Worm (Caenorhabditis elegans) whole organism, L1 larva: Measurements from ENCODE around the gene C43H6.12.
A peak's percentile ranks its signal among the peaks of the same experiment; 100 is the strongest.

Experiments
- F16B12.6 ChIP-seq: fragments of 150-350 bp; optimal IDR thresholded peaks from 2 replicates; lab custom pipeline; 2014; ENCODE audit warnings: missing biosample characterization, missing genetic modification characterization
- alr-1 ChIP-seq: fragments of 200-800 bp; sonication (Bioruptor generic); optimal IDR thresholded peaks from 2 replicates; lab custom pipeline; 2018; ENCODE audit warnings: borderline replicate concordance, mild to moderate bottlenecking, missing genetic modification characterization, missing compliant biosample characterization
- aly-2 ChIP-seq: fragments of 150-350 bp; optimal IDR thresholded peaks from 2 replicates; lab custom pipeline; 2014; ENCODE audit warnings: missing biosample characterization, missing genetic modification characterization
- ceh-82 ChIP-seq, 3 experiments: fragments of 150-350 bp in 1 of 3; sonication (generic microtip) in 2 of 3; optimal IDR thresholded peaks; 2 replicates each; lab custom pipeline; 2014 to 2017; ENCODE audit warnings: missing biosample characterization in 3 of 3, missing genetic modification characterization in 3 of 3
- ceh-90 ChIP-seq: sonication (generic microtip); optimal IDR thresholded peaks from 2 replicates; lab custom pipeline; 2016; ENCODE audit warnings: missing genetic modification characterization, missing compliant biosample characterization
- ces-1 ChIP-seq: fragments of 150-350 bp; optimal IDR thresholded peaks from 2 replicates; lab custom pipeline; 2014; ENCODE audit warnings: missing biosample characterization, missing genetic modification reagents, missing genetic modification characterization
- dpl-1 ChIP-seq, 3 experiments: fragments of 150-350 bp in 2 of 3; sonication (generic microtip) in 1 of 3; optimal IDR thresholded peaks; 2 replicates each; lab custom pipeline; 2014 to 2017; ENCODE audit warnings: missing biosample characterization in 3 of 3, missing genetic modification characterization in 3 of 3, missing genetic modification reagents in 3 of 3
- dsc-1 ChIP-seq: sonication (generic microtip); optimal IDR thresholded peaks from 2 replicates; lab custom pipeline; 2016; ENCODE audit warnings: mild to moderate bottlenecking, missing genetic modification characterization, missing compliant biosample characterization
- efl-3 ChIP-seq: fragments of 200-800 bp; sonication (Bioruptor generic); optimal IDR thresholded peaks from 2 replicates; lab custom pipeline; 2018; ENCODE audit warnings: mild to moderate bottlenecking, missing genetic modification characterization, missing compliant biosample characterization
- egl-13 ChIP-seq: sonication (generic microtip); optimal IDR thresholded peaks from 2 replicates; lab custom pipeline; 2016; ENCODE audit warnings: missing genotype, missing genetic modification reagents, missing genetic modification characterization, missing compliant biosample characterization
- egl-27 ChIP-seq, 2 experiments: fragments of 150-350 bp in 1 of 2; sonication (generic microtip); optimal IDR thresholded peaks; 3 replicates each; lab custom pipeline; 2017 to 2018; ENCODE audit warnings: missing biosample characterization in 2 of 2, missing genetic modification characterization in 2 of 2, missing genetic modification reagents in 2 of 2
- elt-3 ChIP-seq, 6 experiments: fragments of 150-350 bp in 1 of 6; sonication (generic microtip); optimal IDR thresholded peaks; 2 replicates each; lab custom pipeline; 2017 to 2018; ENCODE audit warnings: missing biosample characterization in 6 of 6, missing genetic modification characterization in 6 of 6, inconsistent platforms in 1 of 6
- fkh-8 ChIP-seq: sonication (generic microtip); optimal IDR thresholded peaks from 2 replicates; lab custom pipeline; 2016; ENCODE audit warnings: mild to moderate bottlenecking, missing genetic modification characterization, missing compliant biosample characterization
- fos-1 ChIP-seq: fragments of 150-350 bp; optimal IDR thresholded peaks from 2 replicates; lab custom pipeline; 2014; ENCODE audit warnings: missing biosample characterization, missing genetic modification characterization
- grh-1 ChIP-seq: fragments of 200-800 bp; sonication (Bioruptor generic); IDR thresholded peaks from 2 replicates; pipeline ENCODE4 v1.3.6; 2022; ENCODE audit warnings: missing genetic modification reagents, missing genetic modification characterization, missing compliant biosample characterization
- hlh-17 ChIP-seq: fragments of 200-800 bp; sonication (Bioruptor generic); optimal IDR thresholded peaks from 2 replicates; lab custom pipeline; 2018; ENCODE audit warnings: missing genetic modification characterization, mild to moderate bottlenecking, missing compliant biosample characterization, moderate library complexity, borderline replicate concordance
- irx-1 ChIP-seq: sonication (generic microtip); optimal IDR thresholded peaks from 2 replicates; lab custom pipeline; 2016; ENCODE audit warnings: missing genetic modification characterization, missing compliant biosample characterization
- lin-13 ChIP-seq: fragments of 150-350 bp; optimal IDR thresholded peaks from 2 replicates; lab custom pipeline; 2014; ENCODE audit warnings: missing biosample characterization, missing genetic modification reagents, missing genetic modification characterization
- lin-15B ChIP-seq: fragments of 150-350 bp; sonication (generic microtip); optimal IDR thresholded peaks from 3 replicates; lab custom pipeline; 2014; ENCODE audit warnings: missing biosample characterization, missing genetic modification characterization
- lin-39 ChIP-seq: fragments of 150-350 bp; optimal IDR thresholded peaks from 2 replicates; lab custom pipeline; 2014; ENCODE audit warnings: missing biosample characterization, missing genetic modification reagents, missing genetic modification characterization
- lir-3 ChIP-seq: sonication (generic microtip); optimal IDR thresholded peaks from 2 replicates; lab custom pipeline; 2016; ENCODE audit warnings: mild to moderate bottlenecking, missing genetic modification characterization, moderate library complexity, missing compliant biosample characterization; ENCODE audit not compliant: poor library complexity
- lsy-2 ChIP-seq, 2 experiments: fragments of 150-350 bp; optimal IDR thresholded peaks; 2 replicates each; lab custom pipeline; 2014; ENCODE audit warnings: missing biosample characterization in 2 of 2, missing genetic modification characterization in 2 of 2
- mab-9 ChIP-seq: fragments of 200-800 bp; sonication (Bioruptor generic); IDR thresholded peaks from 2 replicates; pipeline ENCODE4 v1.3.6; 2022; ENCODE audit warnings: missing genetic modification reagents, missing genetic modification characterization, missing compliant biosample characterization
- mdl-1 ChIP-seq, 2 experiments: fragments of 150-350 bp; optimal IDR thresholded peaks; 2 replicates each; lab custom pipeline; 2014 to 2017; ENCODE audit warnings: missing biosample characterization in 2 of 2, missing genetic modification characterization in 2 of 2, inconsistent platforms in 1 of 2
- mef-2 ChIP-seq: fragments of 150-350 bp; optimal IDR thresholded peaks from 2 replicates; lab custom pipeline; 2014; ENCODE audit warnings: missing biosample characterization, missing genetic modification characterization
- nhr-11 ChIP-seq: fragments of 150-350 bp; optimal IDR thresholded peaks from 2 replicates; lab custom pipeline; 2014; ENCODE audit warnings: missing biosample characterization, missing genetic modification characterization
- nhr-19 ChIP-seq: fragments of 200-800 bp; sonication (Bioruptor generic); conservative IDR thresholded peaks from 2 replicates; pipeline ENCODE4 v1.3.6; 2022; ENCODE audit warnings: missing genetic modification characterization, missing compliant biosample characterization
- nhr-76 ChIP-seq: sonication (generic microtip); optimal IDR thresholded peaks from 2 replicates; lab custom pipeline; 2017; ENCODE audit warnings: missing biosample characterization, missing genetic modification characterization
- nhr-77 ChIP-seq: fragments of 150-350 bp; optimal IDR thresholded peaks from 2 replicates; lab custom pipeline; 2014; ENCODE audit warnings: missing biosample characterization, missing genetic modification characterization
- nhr-84 ChIP-seq: sonication (generic microtip); optimal IDR thresholded peaks from 2 replicates; lab custom pipeline; 2017; ENCODE audit warnings: missing biosample characterization, missing genetic modification characterization
- nhr-85 ChIP-seq: sonication (generic microtip); peaks from one replicate; lab custom pipeline; 2016; ENCODE audit warnings: missing genetic modification characterization, inconsistent platforms, missing compliant biosample characterization
- pag-3 ChIP-seq: sonication (generic microtip); optimal IDR thresholded peaks from 2 replicates; lab custom pipeline; 2017; ENCODE audit warnings: missing genetic modification characterization, mild to moderate bottlenecking, missing compliant biosample characterization, antibody characterized with exemption, borderline replicate concordance; ENCODE audit not compliant: insufficient read depth
- rnt-1 ChIP-seq: sonication (generic microtip); optimal IDR thresholded peaks from 2 replicates; lab custom pipeline; 2016; ENCODE audit warnings: mild to moderate bottlenecking, missing genetic modification characterization, moderate library complexity, missing compliant biosample characterization
- snu-23 ChIP-seq: sonication (generic microtip); optimal IDR thresholded peaks from 2 replicates; lab custom pipeline; 2016; ENCODE audit warnings: missing genetic modification characterization, missing compliant biosample characterization
- sox-4 ChIP-seq: sonication (generic microtip); optimal IDR thresholded peaks from 2 replicates; lab custom pipeline; 2016; ENCODE audit warnings: missing genetic modification characterization, missing compliant biosample characterization
- sptf-1 ChIP-seq: fragments of 150-350 bp; optimal IDR thresholded peaks from 2 replicates; lab custom pipeline; 2014; ENCODE audit warnings: missing biosample characterization, missing genetic modification characterization
- sup-37 ChIP-seq: fragments of 200-800 bp; sonication (Bioruptor generic); optimal IDR thresholded peaks from 2 replicates; lab custom pipeline; 2018; ENCODE audit warnings: mild to moderate bottlenecking, missing genetic modification characterization, missing compliant biosample characterization
- swsn-7 ChIP-seq: sonication (generic microtip); optimal IDR thresholded peaks from 2 replicates; lab custom pipeline; 2016; ENCODE audit warnings: missing genetic modification characterization, missing compliant biosample characterization
- tbx-2 ChIP-seq: sonication (generic microtip); optimal IDR thresholded peaks from 2 replicates; lab custom pipeline; 2016; ENCODE audit warnings: missing genetic modification characterization, missing compliant biosample characterization
- unc-30 ChIP-seq: sonication (generic microtip); optimal IDR thresholded peaks from 2 replicates; lab custom pipeline; 2017; ENCODE audit warnings: missing biosample characterization, missing genetic modification characterization
- unc-62 ChIP-seq: fragments of 150-350 bp; optimal IDR thresholded peaks from 2 replicates; lab custom pipeline; 2014; ENCODE audit warnings: missing biosample characterization, missing genetic modification reagents, missing genetic modification characterization
- unc-86 ChIP-seq: sonication (generic microtip); optimal IDR thresholded peaks from 2 replicates; lab custom pipeline; 2016; ENCODE audit warnings: missing genetic modification characterization, missing compliant biosample characterization
- vab-15 ChIP-seq: sonication (generic microtip); optimal IDR thresholded peaks from 2 replicates; lab custom pipeline; 2017; ENCODE audit warnings: missing genotype, mild to moderate bottlenecking, missing genetic modification characterization, missing compliant biosample characterization
- xbp-1 ChIP-seq: sonication (generic microtip); optimal IDR thresholded peaks from 2 replicates; lab custom pipeline; 2016; ENCODE audit warnings: missing genetic modification characterization, missing compliant biosample characterization
- zag-1 ChIP-seq: fragments of 150-350 bp; optimal IDR thresholded peaks from 2 replicates; lab custom pipeline; 2014; ENCODE audit warnings: missing biosample characterization, missing genetic modification characterization
- zip-4 ChIP-seq: fragments of 200-800 bp; sonication (Bioruptor generic); optimal IDR thresholded peaks from 2 replicates; lab custom pipeline; 2018; ENCODE audit warnings: mild to moderate bottlenecking, missing genetic modification characterization, moderate library complexity, missing compliant biosample characterization
- ztf-11 ChIP-seq, 2 experiments: sonication (generic microtip); optimal IDR thresholded peaks; 2 replicates each; lab custom pipeline; 2016 to 2017; ENCODE audit warnings: missing genetic modification characterization in 2 of 2, missing biosample characterization in 1 of 2, missing compliant biosample characterization in 1 of 2

Gene C43H6.12

ce11 chrX:2380818-2381217 lies 28.6 kb upstream of the C43H6.12 start (continued):
- no peak for TF ChIP-seq lin-13
- no peak for TF ChIP-seq nhr-19 (GFP tag; lab: Robert Waterston, UW)
- no peak for TF ChIP-seq mab-9 (GFP tag; lab: Robert Waterston, UW)
- no peak for TF ChIP-seq nhr-76 (tag; lab: Kevin White, UChicago)
- no peak for TF ChIP-seq fos-1
- no peak for TF ChIP-seq hlh-17 (GFP tag; lab: Kevin White, UChicago)
- TF ChIP-seq sptf-1 (tag; lab: Kevin White, UChicago): no peak
- no peak for TF ChIP-seq ceh-82 (tag; optimal IDR thresholded peaks at IDR 0.05; lab: Kevin White, UChicago)
- no peak for TF ChIP-seq dpl-1 (GFP tag; optimal IDR thresholded peaks at IDR 0.05; lab: Kevin White, UChicago)
- no peak for TF ChIP-seq ceh-90 (tag; lab: Kevin White, UChicago)
- no peak for TF ChIP-seq lin-15B (tag; lab: Kevin White, UChicago)
- no peak for TF ChIP-seq nhr-11 (tag; lab: Kevin White, UChicago)
- no peak for TF ChIP-seq aly-2 (tag; lab: Kevin White, UChicago)

- no peak for TF ChIP-seq rnt-1
- TF ChIP-seq mab-9 (GFP tag; lab: Robert Waterston, UW): no peak
- TF ChIP-seq lir-3: no peak
- TF ChIP-seq grh-1 (GFP tag; lab: Robert Waterston, UW): no peak
- no peak for TF ChIP-seq efl-3
- TF ChIP-seq F16B12.6: no peak
- TF ChIP-seq ces-1 (GFP tag; lab: Kevin White, UChicago): no peak
- no peak for TF ChIP-seq mdl-1 (tag; optimal IDR thresholded peaks at IDR 0.05; lab: Kevin White, UChicago)
- TF ChIP-seq ztf-11 (tag; optimal IDR thresholded peaks at IDR 0.05; lab: Kevin White, UChicago): no peak
- TF ChIP-seq zag-1: no peak
- no peak for TF ChIP-seq ceh-82 (tag; optimal IDR thresholded peaks at IDR 0.05; lab: Kevin White, UChicago)
- TF ChIP-seq tbx-2: no peak
- TF ChIP-seq sox-4 (tag; lab: Kevin White, UChicago): no peak
- TF ChIP-seq unc-30 (tag; lab: Kevin White, UChicago): no peak
- TF ChIP-seq, all 84 proteins: peak for 0
These were observed 28.1 kb upstream of the C43H6.12 start, which contains the start of gene F47G3.4 for ce11 chrX:2381282-2381681. F47G3.4 (plus strand) TSS chrX:2381582.

- TF ChIP-seq efl-3 (no peak), dsc-1 (tag; lab: Kevin White, UChicago) (peak; percentile 57), egl-27 (tag; optimal IDR thresholded peaks at IDR 0.05; lab: Kevin White, UChicago) (no peak), pag-3 (tag; lab: Kevin White, UChicago) (no peak), lin-39 (peak; percentile 17), swsn-7 (tag; lab: Kevin White, UChicago) (peak; percentile 75), alr-1 (no peak), mef-2 (tag; lab: Kevin White, UChicago) (no peak), irx-1 (tag; lab: Kevin White, UChicago) (peak; percentile 14), unc-86 (peak; percentile 43), mdl-1 (tag; optimal IDR thresholded peaks at IDR 0.05; lab: Kevin White, UChicago) (peak in 1 of 2 experiments; percentile 28), unc-62 (GFP tag; lab: Kevin White, UChicago) (no peak), zip-4 (GFP tag; lab: Kevin White, UChicago) (peak; percentile 0), F16B12.6 (peak; percentile 1), nhr-77 (no peak), lsy-2 (tag; optimal IDR thresholded peaks at IDR 0.05; lab: Kevin White, UChicago) (peak; percentile 73 to 74), fkh-8 (tag; lab: Kevin White, UChicago) (peak; percentile 26), egl-13 (tag; lab: Kevin White, UChicago) (no peak), rnt-1 (peak; percentile 83), elt-3 (tag; optimal IDR thresholded peaks at IDR 0.05; lab: Kevin White, UChicago) (no peak), grh-1 (GFP tag; lab: Robert Waterston, UW) (0 out of 2 replicates have a peak, but pooled peaks have one; percentile 5), ceh-82 (tag; optimal IDR thresholded peaks at IDR 0.05; lab: Kevin White, UChicago) (peak; percentile 35 to 40 (median 39)), dpl-1 (GFP tag; optimal IDR thresholded peaks at IDR 0.05; lab: Kevin White, UChicago) (peak in 2 of 3 experiments; percentile 57 to 63), zag-1 (no peak), tbx-2 (peak; percentile 61), sup-37 (no peak), vab-15 (tag; lab: Kevin White, UChicago) (no peak), nhr-84 (tag; lab: Kevin White, UChicago) (no peak), snu-23 (GFP tag; lab: Kevin White, UChicago) (peak; percentile 81), hlh-17 (GFP tag; lab: Kevin White, UChicago) (no peak), nhr-85 (tag; lab: Kevin White, UChicago) (peak; percentile 78), xbp-1 (tag; lab: Kevin White, UChicago) (peak; percentile 60), nhr-76 (tag; lab: Kevin White, UChicago) (peak; percentile 22)
These were observed 27.2 kb upstream of the C43H6.12 start for ce11 chrX:2382227-2382626.
